Worm (Caenorhabditis elegans): ENCODE measurements around the gene tbp-1.

ce11 chrIII:7353871-7354270 lies 30.0 kb upstream of the tbp-1 start, which contains the start of gene F08F8.9:
- TF ChIP-seq mdl-1 (tag; optimal IDR thresholded peaks at IDR 0.05), result no peak
- no peak for TF ChIP-seq mab-5 (tag; optimal IDR thresholded peaks at IDR 0.05)
- no peak for TF ChIP-seq nhr-77 (tag; optimal IDR thresholded peaks at IDR 0.05)
- no peak for TF ChIP-seq ceh-16 (tag; optimal IDR thresholded peaks at IDR 0.05)
- no peak for TF ChIP-seq nhr-23 (tag; optimal IDR thresholded peaks at IDR 0.05)
- no peak for TF ChIP-seq nhr-10 (tag; optimal IDR thresholded peaks at IDR 0.05)
- TF ChIP-seq unc-62 (GFP tag; optimal IDR thresholded peaks at IDR 0.05), result no peak
